Fruit fly (Drosophila melanogaster): ENCODE data around the gene CG14668.

DNA sequence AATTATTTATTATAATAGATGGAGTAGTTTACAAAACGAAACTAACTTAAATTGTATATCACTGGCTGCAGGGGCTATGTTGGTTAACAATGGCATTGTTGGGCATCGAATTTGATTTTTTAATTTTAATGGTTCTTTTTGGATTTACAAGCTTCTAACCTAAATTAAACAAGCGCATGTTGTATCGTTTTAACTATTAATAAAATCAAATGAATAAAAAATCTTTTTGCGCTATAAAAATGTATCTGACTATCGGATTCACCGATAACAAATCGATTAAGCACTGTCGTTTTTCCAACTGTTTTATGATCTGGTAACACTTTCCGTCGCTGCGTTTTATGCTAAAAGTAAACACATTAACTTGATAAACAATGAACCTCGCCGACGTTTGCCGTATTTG lies 12.7 kb downstream of the CG14668 start, which contains the start of the genes hd and CG14667:
- TF ChIP-seq CG9948 (tag; optimal IDR thresholded peaks at IDR 0.05) (no peak), CG10348 (GFP tag; IDR thresholded peaks at IDR 0.05) (no peak), Ets98B (GFP tag; IDR thresholded peaks at IDR 0.05) (no peak), CG8301 (tag; optimal IDR thresholded peaks at IDR 0.05) (no peak), CG34367 (tag; optimal IDR thresholded peaks at IDR 0.05) (no peak), Snoo (tag; optimal IDR thresholded peaks at IDR 0.05) (no peak), Pif1B (GFP tag; optimal IDR thresholded peaks at IDR 0.05) (no peak), CG14655 (GFP tag; optimal IDR thresholded peaks at IDR 0.05) (no peak), gl (tag; optimal IDR thresholded peaks at IDR 0.05) (no peak)
